Worm (Caenorhabditis elegans): ENCODE results near the gene F33G12.6.

DNA sequence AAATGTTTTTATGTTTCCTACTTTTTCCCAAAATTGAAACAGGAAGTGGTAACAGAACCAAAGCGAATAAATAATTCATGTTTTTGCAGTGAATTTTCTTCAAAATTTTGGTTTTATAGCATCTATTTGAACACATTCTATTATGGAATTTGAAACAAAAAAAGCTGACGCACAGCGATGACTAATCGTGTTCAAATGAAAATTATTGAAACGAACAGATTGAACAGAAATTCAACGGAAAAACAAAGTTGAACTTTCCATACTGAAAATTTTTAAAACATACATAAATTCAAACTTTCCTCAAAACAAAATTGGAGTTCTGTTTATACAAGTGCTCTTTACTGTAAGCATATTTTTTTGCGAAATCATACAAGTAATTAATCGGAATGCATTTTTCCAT is 37.7 kb upstream of the F33G12.6 start, which contains the start of gene F59A6.12:
- TF ChIP-seq hmg-4 (GFP tag; optimal IDR thresholded peaks at IDR 0.05), result no peak
- no peak for TF ChIP-seq ama-1 (optimal IDR thresholded peaks at IDR 0.05)
